Worm (Caenorhabditis elegans): ENCODE measurements around the gene cest-26.

The cest-26 gene

ce11 chrX:4388834-4389409, 48.5 kb downstream of the cest-26 start, which contains the start of gene dpy-23 (continued):
- TF ChIP-seq zag-1 (tag; optimal IDR thresholded peaks at IDR 0.05) (peak; percentile 59), nhr-11 (tag; optimal IDR thresholded peaks at IDR 0.05) (peak; percentile 87), nhr-85 (tag) (peak; percentile 98), mep-1 (tag; optimal IDR thresholded peaks at IDR 0.05) (peak; percentile 91), tlp-1 (tag; optimal IDR thresholded peaks at IDR 0.05) (no peak), alr-1 (tag; optimal IDR thresholded peaks at IDR 0.05; ENCODE audit: borderline replicate concordance) (no peak), lir-3 (tag; optimal IDR thresholded peaks at IDR 0.05; ENCODE audit: poor library complexity) (peak; percentile 84), hpl-2 (GFP tag; optimal IDR thresholded peaks at IDR 0.05) (peak; percentile 66), ets-5 (GFP tag; IDR thresholded peaks at IDR 0.05) (no peak), efl-1 (optimal IDR thresholded peaks at IDR 0.05) (peak; percentile 78 to 94), efl-1 (GFP tag; optimal IDR thresholded peaks at IDR 0.05 in 1 of 2) (peak; percentile 37 to 95), nhr-77 (tag; optimal IDR thresholded peaks at IDR 0.05) (peak; percentile 96), nhr-47 (tag; optimal IDR thresholded peaks at IDR 0.05) (peak; percentile 94), unc-62 (GFP tag; optimal IDR thresholded peaks at IDR 0.05) (no peak), lin-39 (tag; optimal IDR thresholded peaks at IDR 0.05) (peak; percentile 49), elt-3 (tag; optimal IDR thresholded peaks at IDR 0.05) (peak in 4 of 6 experiments; percentile 6 to 72 (median 66)), xbp-1 (tag; optimal IDR thresholded peaks at IDR 0.05) (peak; percentile 94), hlh-17 (GFP tag; optimal IDR thresholded peaks at IDR 0.05; ENCODE audit: borderline replicate concordance) (no peak), ztf-4 (tag; optimal IDR thresholded peaks at IDR 0.05) (peak; percentile 94), fos-1 (tag; optimal IDR thresholded peaks at IDR 0.05) (peak; percentile 91), fkh-8 (tag; optimal IDR thresholded peaks at IDR 0.05) (peak; percentile 98), ceh-63 (GFP tag; optimal IDR thresholded peaks at IDR 0.05) (no peak), vab-15 (tag; optimal IDR thresholded peaks at IDR 0.05) (peak; percentile 67), rnt-1 (tag; optimal IDR thresholded peaks at IDR 0.05) (peak; percentile 91), ceh-88 (GFP tag; IDR thresholded peaks at IDR 0.05) (peak; percentile 66; the same call in 1 of the 2 replicates), nhr-84 (tag; optimal IDR thresholded peaks at IDR 0.05) (no peak), nhr-237 (tag; optimal IDR thresholded peaks at IDR 0.05) (peak; percentile 92), ceh-82 (tag; optimal IDR thresholded peaks at IDR 0.05) (peak; percentile 51 to 97 (median 93)), blmp-1 (tag; optimal IDR thresholded peaks at IDR 0.05) (peak; percentile 58), irx-1 (tag; optimal IDR thresholded peaks at IDR 0.05) (peak; percentile 66), mdl-1 (tag; optimal IDR thresholded peaks at IDR 0.05) (peak in 1 of 2 experiments; percentile 86), skn-1 (tag; optimal IDR thresholded peaks at IDR 0.05) (peak; percentile 92), elt-2 (tag; optimal IDR thresholded peaks at IDR 0.05) (peak; percentile 54), sup-37 (GFP tag; optimal IDR thresholded peaks at IDR 0.05) (peak; percentile 17), mab-9 (GFP tag; IDR thresholded peaks at IDR 0.05) (peak; percentile 64; the same call in 1 of the 2 replicates), jun-1 (tag; optimal IDR thresholded peaks at IDR 0.05) (peak; percentile 94), nhr-12 (tag; optimal IDR thresholded peaks at IDR 0.05) (no peak), nhr-28 (tag; optimal IDR thresholded peaks at IDR 0.05) (no peak), grh-1 (GFP tag; IDR thresholded peaks at IDR 0.05) (peak; percentile 89), ceh-90 (tag; optimal IDR thresholded peaks at IDR 0.05) (no peak), isw-1 (GFP tag; IDR thresholded peaks at IDR 0.05) (peak; percentile 83), unc-30 (tag; optimal IDR thresholded peaks at IDR 0.05) (no peak), snu-23 (GFP tag; optimal IDR thresholded peaks at IDR 0.05) (peak; percentile 96), C34B4.2 (tag; optimal IDR thresholded peaks at IDR 0.05) (no peak)

- TF ChIP-seq grh-1 (GFP tag; IDR thresholded peaks at IDR 0.05) (no peak; the same call in 1 of the 2 replicates), lin-13 (GFP tag; optimal IDR thresholded peaks at IDR 0.05) (no peak), irx-1 (tag; optimal IDR thresholded peaks at IDR 0.05) (no peak), hlh-17 (GFP tag; optimal IDR thresholded peaks at IDR 0.05; ENCODE audit: borderline replicate concordance) (no peak), Y116A8C.19 (tag; optimal IDR thresholded peaks at IDR 0.05; ENCODE audit: borderline replicate concordance) (no peak), C34B4.2 (tag; optimal IDR thresholded peaks at IDR 0.05) (no peak), tlp-1 (tag; optimal IDR thresholded peaks at IDR 0.05) (no peak), nhr-20 (tag; optimal IDR thresholded peaks at IDR 0.05) (peak; percentile 61), mef-2 (tag; optimal IDR thresholded peaks at IDR 0.05) (no peak), isw-1 (GFP tag; IDR thresholded peaks at IDR 0.05) (no peak), efl-3 (GFP tag; optimal IDR thresholded peaks at IDR 0.05) (no peak), swsn-7 (tag; optimal IDR thresholded peaks at IDR 0.05) (no peak), hlh-4 (tag; optimal IDR thresholded peaks at IDR 0.05) (no peak), unc-30 (tag; optimal IDR thresholded peaks at IDR 0.05) (no peak), zip-4 (GFP tag; optimal IDR thresholded peaks at IDR 0.05) (no peak), nhr-28 (tag; optimal IDR thresholded peaks at IDR 0.05) (no peak), unc-62 (GFP tag; optimal IDR thresholded peaks at IDR 0.05) (no peak), mab-9 (GFP tag; IDR thresholded peaks at IDR 0.05) (no peak), elt-3 (tag; optimal IDR thresholded peaks at IDR 0.05) (peak in 1 of 6 experiments; percentile 13), lir-3 (tag; optimal IDR thresholded peaks at IDR 0.05; ENCODE audit: poor library complexity) (no peak)
These were observed 51.0 kb downstream of the cest-26 start for ce11 chrX:4386493-4386892.

Measured in whole organism, L1 larva.